Worm (Caenorhabditis elegans) whole organism, L1 larva: ENCODE data around the gene pkn-1.

Source experiments
- aly-2 ChIP-seq: fragments of 150-350 bp; optimal IDR thresholded peaks from 2 replicates; lab custom pipeline; 2014; ENCODE audit warnings: missing biosample characterization, missing genetic modification characterization
- elt-3 ChIP-seq, 6 experiments: fragments of 150-350 bp in 1 of 6; sonication (generic microtip); optimal IDR thresholded peaks; 2 replicates each; lab custom pipeline; 2017 to 2018; ENCODE audit warnings: missing biosample characterization in 6 of 6, missing genetic modification characterization in 6 of 6, inconsistent platforms in 1 of 6
- lsy-2 ChIP-seq, 2 experiments: fragments of 150-350 bp; optimal IDR thresholded peaks; 2 replicates each; lab custom pipeline; 2014; ENCODE audit warnings: missing biosample characterization in 2 of 2, missing genetic modification characterization in 2 of 2
- nhr-237 ChIP-seq: fragments of 150-350 bp; optimal IDR thresholded peaks from 2 replicates; lab custom pipeline; 2014; ENCODE audit warnings: missing biosample characterization, missing genetic modification characterization
- nhr-84 ChIP-seq: sonication (generic microtip); optimal IDR thresholded peaks from 2 replicates; lab custom pipeline; 2017; ENCODE audit warnings: missing biosample characterization, missing genetic modification characterization
- pqm-1 ChIP-seq: sonication (generic microtip); optimal IDR thresholded peaks from 3 replicates; lab custom pipeline; 2017; ENCODE audit warnings: missing biosample characterization, missing genetic modification characterization

DNA sequence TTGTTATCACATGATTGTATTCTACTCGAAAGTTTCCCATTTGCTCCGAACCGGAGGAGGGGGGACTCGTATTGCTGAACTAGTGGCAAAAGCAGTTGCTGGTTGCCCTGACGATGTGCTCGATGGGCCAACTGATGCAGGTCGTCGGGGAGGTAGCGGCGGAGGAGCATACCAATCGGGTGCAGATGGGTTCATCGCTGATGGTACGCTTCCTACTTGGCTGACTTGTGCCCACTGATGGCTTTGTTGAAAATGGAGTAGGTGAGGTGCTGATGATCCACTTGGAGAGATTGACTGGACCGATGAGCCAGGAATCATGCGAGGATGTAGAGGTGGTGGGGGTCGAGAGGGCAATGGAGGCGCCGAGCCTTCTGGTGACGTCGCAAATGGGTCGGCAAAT lies 23.5 kb upstream of the pkn-1 start:
- TF ChIP-seq pqm-1 (tag; lab: Kevin White, UChicago) (no peak), aly-2 (tag; lab: Kevin White, UChicago) (no peak), nhr-237 (tag; lab: Kevin White, UChicago) (no peak), nhr-84 (tag; lab: Kevin White, UChicago) (no peak), lsy-2 (tag; optimal IDR thresholded peaks at IDR 0.05; lab: Kevin White, UChicago) (no peak), elt-3 (tag; optimal IDR thresholded peaks at IDR 0.05; lab: Kevin White, UChicago) (no peak)
